Worm (Caenorhabditis elegans) whole organism, late embryonic: ENCODE results near the gene wht-8.
A peak's percentile ranks its signal among the peaks of the same experiment; 100 is the strongest.

Experiments
- K02D7.2 ChIP-seq: sonication (generic microtip); optimal IDR thresholded peaks from 2 replicates; lab custom pipeline; 2017; ENCODE audit warnings: mild to moderate bottlenecking, missing genetic modification characterization, missing compliant biosample characterization
- T23F11.4 ChIP-seq: fragments of 200-800 bp; sonication (Bioruptor generic); optimal IDR thresholded peaks from 2 replicates; lab custom pipeline; 2018; ENCODE audit warnings: mild to moderate bottlenecking, missing genetic modification characterization, missing compliant biosample characterization
- ahr-1 ChIP-seq: sonication (generic microtip); optimal IDR thresholded peaks from 2 replicates; lab custom pipeline; 2016; ENCODE audit warnings: missing genetic modification characterization, missing compliant biosample characterization
- ceh-19 ChIP-seq: fragments of 200-800 bp; sonication (Bioruptor generic); optimal IDR thresholded peaks from 2 replicates; lab custom pipeline; 2018; ENCODE audit warnings: mild to moderate bottlenecking, missing genetic modification characterization, missing compliant biosample characterization
- ceh-22 ChIP-seq: sonication (generic microtip); optimal IDR thresholded peaks from 2 replicates; lab custom pipeline; 2017; ENCODE audit warnings: missing biosample characterization, missing genetic modification characterization
- ceh-34 ChIP-seq: sonication (generic microtip); optimal IDR thresholded peaks from 2 replicates; lab custom pipeline; 2016; ENCODE audit warnings: mild to moderate bottlenecking, missing genetic modification characterization, missing compliant biosample characterization
- ceh-45 ChIP-seq: fragments of 200-800 bp; sonication (Bioruptor generic); IDR thresholded peaks from 2 replicates; pipeline ENCODE4 v1.3.6; 2022; ENCODE audit warnings: missing genetic modification reagents, missing genetic modification characterization, missing compliant biosample characterization
- ceh-48 ChIP-seq: sonication (generic microtip); optimal IDR thresholded peaks from 2 replicates; lab custom pipeline; 2016; ENCODE audit warnings: missing genetic modification characterization, inconsistent platforms, missing compliant biosample characterization
- ceh-9 ChIP-seq: sonication (generic microtip); optimal IDR thresholded peaks from 2 replicates; lab custom pipeline; 2016; ENCODE audit warnings: mild to moderate bottlenecking, missing genetic modification characterization, inconsistent platforms, missing compliant biosample characterization
- dve-1 ChIP-seq: sonication (generic microtip); optimal IDR thresholded peaks from 2 replicates; lab custom pipeline; 2017; ENCODE audit warnings: antibody characterized with exemption, mild to moderate bottlenecking, missing genetic modification characterization, missing compliant biosample characterization
- elt-2 ChIP-seq: sonication (generic microtip); optimal IDR thresholded peaks from 2 replicates; lab custom pipeline; 2016; ENCODE audit warnings: missing genetic modification reagents, missing genetic modification characterization, missing compliant biosample characterization
- fax-1 ChIP-seq: sonication (generic microtip); optimal IDR thresholded peaks from 2 replicates; lab custom pipeline; 2016; ENCODE audit warnings: missing genotype, missing genetic modification characterization, missing compliant biosample characterization
- fkh-10 ChIP-seq: fragments of 150-350 bp; optimal IDR thresholded peaks from 2 replicates; lab custom pipeline; 2014; ENCODE audit warnings: missing biosample characterization, missing genetic modification reagents, missing genetic modification characterization
- gmeb-2 ChIP-seq: sonication (generic microtip); optimal IDR thresholded peaks from 2 replicates; lab custom pipeline; 2016; ENCODE audit warnings: missing genetic modification characterization, inconsistent platforms, missing compliant biosample characterization
- hlh-8 ChIP-seq: sonication (generic microtip); optimal IDR thresholded peaks from 2 replicates; lab custom pipeline; 2016; ENCODE audit warnings: missing genotype, missing genetic modification characterization, missing compliant biosample characterization
- lim-6 ChIP-seq: sonication (generic microtip); optimal IDR thresholded peaks from 2 replicates; lab custom pipeline; 2016; ENCODE audit warnings: missing genetic modification characterization, missing compliant biosample characterization
- lin-11 ChIP-seq: fragments of 200-800 bp; sonication (Bioruptor generic); optimal IDR thresholded peaks from 2 replicates; lab custom pipeline; 2018; ENCODE audit warnings: mild to moderate bottlenecking, missing genetic modification characterization, missing compliant biosample characterization
- madf-2 ChIP-seq: sonication (generic microtip); optimal IDR thresholded peaks from 2 replicates; lab custom pipeline; 2017; ENCODE audit warnings: missing genetic modification characterization, missing compliant biosample characterization
- mec-3 ChIP-seq: sonication (generic microtip); optimal IDR thresholded peaks from 2 replicates; lab custom pipeline; 2016; ENCODE audit warnings: borderline replicate concordance, missing genetic modification characterization, missing compliant biosample characterization
- nhr-11 ChIP-seq: fragments of 150-350 bp; optimal IDR thresholded peaks from 2 replicates; lab custom pipeline; 2014; ENCODE audit warnings: missing biosample characterization, missing genetic modification characterization
- npax-4 ChIP-seq: sonication (generic microtip); optimal IDR thresholded peaks from 2 replicates; lab custom pipeline; 2016; ENCODE audit warnings: missing genetic modification characterization, missing compliant biosample characterization
- odd-2 ChIP-seq: sonication (generic microtip); optimal IDR thresholded peaks from 2 replicates; lab custom pipeline; 2017; ENCODE audit warnings: antibody characterized with exemption, mild to moderate bottlenecking, missing genetic modification characterization, missing compliant biosample characterization
- pat-9 ChIP-seq: fragments of 200-800 bp; sonication (Bioruptor generic); optimal IDR thresholded peaks from 2 replicates; lab custom pipeline; 2018; ENCODE audit warnings: mild to moderate bottlenecking, missing genetic modification characterization, moderate library complexity, missing compliant biosample characterization
- pax-1 ChIP-seq: fragments of 150-350 bp; optimal IDR thresholded peaks from 2 replicates; lab custom pipeline; 2014; ENCODE audit warnings: missing biosample characterization, missing genetic modification characterization
- pha-2 ChIP-seq: sonication (generic microtip); optimal IDR thresholded peaks from 2 replicates; lab custom pipeline; 2017; ENCODE audit warnings: mild to moderate bottlenecking, missing genetic modification characterization, missing compliant biosample characterization
- pha-4 ChIP-seq: fragments of 150-350 bp; optimal IDR thresholded peaks from 2 replicates; lab custom pipeline; 2018; ENCODE audit warnings: missing biosample characterization, missing genetic modification reagents, missing genetic modification characterization
- pros-1 ChIP-seq: fragments of 150-350 bp; optimal IDR thresholded peaks from 2 replicates; lab custom pipeline; 2014; ENCODE audit warnings: missing biosample characterization, missing genetic modification reagents, missing genetic modification characterization
- rnt-1 ChIP-seq: sonication (generic microtip); optimal IDR thresholded peaks from 2 replicates; lab custom pipeline; 2016; ENCODE audit warnings: missing genetic modification characterization, missing compliant biosample characterization
- sox-2 ChIP-seq: fragments of 200-800 bp; sonication (Bioruptor generic); IDR thresholded peaks from 2 replicates; pipeline ENCODE4 v1.3.6; 2022; ENCODE audit warnings: missing genetic modification reagents, missing genetic modification characterization, missing compliant biosample characterization
- tbx-2 ChIP-seq: sonication (generic microtip); optimal IDR thresholded peaks from 2 replicates; lab custom pipeline; 2016; ENCODE audit warnings: missing genetic modification characterization, missing compliant biosample characterization
- tbx-7 ChIP-seq: sonication (generic microtip); optimal IDR thresholded peaks from 2 replicates; lab custom pipeline; 2016; ENCODE audit warnings: missing genotype, missing genetic modification characterization, missing compliant biosample characterization
- unc-3 ChIP-seq, 2 experiments: fragments of 200-800 bp in 1 of 2; sonication (Bioruptor generic) in 1 of 2; sonication (generic microtip) in 1 of 2; conservative IDR thresholded peaks in 1 of 2; optimal IDR thresholded peaks in 1 of 2; 2 replicates each; pipeline versions ENCODE4 v1.3.6 to Lab custom; 2016 to 2022; ENCODE audit warnings: missing compliant biosample characterization in 2 of 2, missing genetic modification characterization in 2 of 2, missing genetic modification reagents in 1 of 2
- unc-55 ChIP-seq: sonication (generic microtip); optimal IDR thresholded peaks from 2 replicates; lab custom pipeline; 2017; ENCODE audit warnings: missing biosample characterization, missing genetic modification reagents, missing genetic modification characterization
- zip-5 ChIP-seq: sonication (generic microtip); optimal IDR thresholded peaks from 2 replicates; lab custom pipeline; 2016; ENCODE audit warnings: missing genetic modification characterization, missing compliant biosample characterization

Gene wht-8

ce11 chrIII:11246588-11246987, 28.0 kb downstream of the wht-8 start:
- TF ChIP-seq unc-55 = no peak
- no peak for TF ChIP-seq odd-2
- no peak for TF ChIP-seq pha-2 (tag; lab: Kevin White, UChicago)
- TF ChIP-seq lin-11 (tag; lab: Kevin White, UChicago) = no peak
- no peak for TF ChIP-seq fax-1 (tag; lab: Kevin White, UChicago)
- TF ChIP-seq lim-6 (tag; lab: Kevin White, UChicago) = no peak
- TF ChIP-seq tbx-7 (tag; lab: Kevin White, UChicago) = no peak
- no peak for TF ChIP-seq pros-1 (tag; lab: Kevin White, UChicago)
- no peak for TF ChIP-seq elt-2 (tag; lab: Kevin White, UChicago)
- no peak for TF ChIP-seq ceh-34 (tag; lab: Kevin White, UChicago)
- no peak for TF ChIP-seq madf-2 (tag; lab: Kevin White, UChicago)
- no peak for TF ChIP-seq gmeb-2 (tag; lab: Kevin White, UChicago)

- TF ChIP-seq mec-3 (tag; lab: Kevin White, UChicago) = no peak
- TF ChIP-seq ceh-48 = no peak
- TF ChIP-seq sox-2 (GFP tag; lab: Robert Waterston, UW) = no peak
- TF ChIP-seq ahr-1 (tag; lab: Kevin White, UChicago) = no peak
- no peak for TF ChIP-seq hlh-8 (tag; lab: Kevin White, UChicago)
- no peak for TF ChIP-seq K02D7.2
- no peak for TF ChIP-seq ceh-19
- TF ChIP-seq ceh-22 = no peak
- TF ChIP-seq unc-3 (GFP tag; conservative IDR thresholded peaks at IDR 0.05; lab: Robert Waterston, UW) = no peak
- TF ChIP-seq unc-3 (tag; optimal IDR thresholded peaks at IDR 0.05; lab: Kevin White, UChicago) = no peak
- TF ChIP-seq madf-2 (tag; lab: Kevin White, UChicago) = no peak
- TF ChIP-seq fkh-10 (GFP tag; lab: Kevin White, UChicago) = no peak
- TF ChIP-seq nhr-11 (tag; lab: Kevin White, UChicago) = no peak
- TF ChIP-seq ceh-9 = no peak
Measured at ce11 chrIII:11248897-11249296, 30.3 kb downstream of the wht-8 start.

- peak; percentile 9 for TF ChIP-seq elt-2 (tag; lab: Kevin White, UChicago)
- TF ChIP-seq lim-6 (tag; lab: Kevin White, UChicago) = no peak
- TF ChIP-seq fax-1 (tag; lab: Kevin White, UChicago) = no peak
Measured at ce11 chrIII:11251718-11252441, 33.3 kb downstream of the wht-8 start, which contains the start of gene Y47D3A.32. Y47D3A.32 (plus strand) TSS chrIII:11252391.

- TF ChIP-seq ceh-45 (GFP tag; lab: Robert Waterston, UW) = no peak
- no peak for TF ChIP-seq npax-4
- TF ChIP-seq lin-11 (tag; lab: Kevin White, UChicago) = no peak
- TF ChIP-seq ceh-19 = no peak
- no peak for TF ChIP-seq pros-1 (tag; lab: Kevin White, UChicago)
- TF ChIP-seq lim-6 (tag; lab: Kevin White, UChicago) = no peak
- no peak for TF ChIP-seq rnt-1 (tag; lab: Kevin White, UChicago)
- no peak for TF ChIP-seq dve-1
- TF ChIP-seq fax-1 (tag; lab: Kevin White, UChicago) = no peak
- TF ChIP-seq nhr-11 (tag; lab: Kevin White, UChicago) = no peak
- TF ChIP-seq zip-5 (tag; lab: Kevin White, UChicago) = no peak
- TF ChIP-seq T23F11.4 = no peak
Measured at ce11 chrIII:11255072-11255471, 36.5 kb downstream of the wht-8 start.

- TF ChIP-seq nhr-11 (tag; lab: Kevin White, UChicago) (no peak), pha-4 (tag; lab: Kevin White, UChicago) (no peak), dve-1 (no peak), pat-9 (tag; lab: Kevin White, UChicago) (no peak), pax-1 (tag; lab: Kevin White, UChicago) (no peak), npax-4 (no peak), tbx-2 (tag; lab: Kevin White, UChicago) (no peak), lim-6 (tag; lab: Kevin White, UChicago) (no peak), ceh-9 (no peak)
Measured at ce11 chrIII:11262089-11262488, 43.5 kb downstream of the wht-8 start.
